Fruit fly (Drosophila melanogaster) whole organism, embryonic: Measurements from ENCODE around the gene t-Grip84.

Experiments
- Atf3 ChIP-seq: fragments of 200-800 bp; sonication (Bioruptor generic); optimal IDR thresholded peaks from 3 replicates; lab custom pipeline; 2016; ENCODE audit warnings: missing biosample characterization, missing genetic modification characterization
- Blimp-1 ChIP-seq: fragments of 200-800 bp; sonication (Bioruptor generic); optimal IDR thresholded peaks from 3 replicates; lab custom pipeline; 2018; ENCODE audit warnings: missing biosample characterization, missing genetic modification characterization, mild to moderate bottlenecking, moderate library complexity, missing genetic modification reagents
- CG1024 ChIP-seq: fragments of 200-800 bp; sonication (Bioruptor generic); IDR thresholded peaks from 2 replicates; pipeline ENCODE4 v1.3.6; 2022; ENCODE audit warnings: missing biosample characterization, missing genetic modification characterization
- CG11247 ChIP-seq: fragments of 200-800 bp; sonication (Bioruptor generic); IDR thresholded peaks from 2 replicates; pipeline ENCODE4 v1.3.6; 2022; ENCODE audit warnings: missing biosample characterization, missing genetic modification characterization
- CG11456 ChIP-seq: fragments of 200-800 bp; sonication (Bioruptor generic); IDR thresholded peaks from 3 replicates; pipeline ENCODE4 v1.3.6; 2022; ENCODE audit warnings: missing biosample characterization, missing genetic modification characterization
- CG12236 ChIP-seq: fragments of 200-800 bp; sonication (Bioruptor generic); optimal IDR thresholded peaks from 2 replicates; lab custom pipeline; 2016; ENCODE audit warnings: missing biosample characterization, missing genetic modification characterization
- CG12299 ChIP-seq: fragments of 200-800 bp; sonication (Bioruptor generic); optimal IDR thresholded peaks from 2 replicates; lab custom pipeline; 2018; ENCODE audit warnings: missing biosample characterization, mild to moderate bottlenecking, missing genetic modification characterization
- CG12659 ChIP-seq: fragments of 200-800 bp; sonication (Bioruptor generic); optimal IDR thresholded peaks from 3 replicates; lab custom pipeline; 2017; ENCODE audit warnings: mild to moderate bottlenecking, missing biosample characterization, missing genetic modification reagents, missing genetic modification characterization
- CG13296 ChIP-seq: fragments of 200-800 bp; sonication (Bioruptor generic); optimal IDR thresholded peaks from 3 replicates; lab custom pipeline; 2018; ENCODE audit warnings: missing biosample characterization, mild to moderate bottlenecking, missing genetic modification characterization
- CG13894 ChIP-seq: fragments of 200-800 bp; sonication (Bioruptor generic); optimal IDR thresholded peaks from 3 replicates; lab custom pipeline; 2018; ENCODE audit warnings: missing biosample characterization, mild to moderate bottlenecking, missing genetic modification characterization, moderate library complexity
- CG14441 ChIP-seq: fragments of 200-800 bp; sonication (Bioruptor generic); IDR thresholded peaks from 2 replicates; pipeline ENCODE4 v1.3.6; 2022; ENCODE audit warnings: missing biosample characterization, missing genetic modification characterization
- CG15011 ChIP-seq: fragments of 200-800 bp; sonication (Bioruptor generic); optimal IDR thresholded peaks from 3 replicates; lab custom pipeline; 2018; ENCODE audit warnings: missing biosample characterization, mild to moderate bottlenecking, missing genetic modification characterization
- CG16863 ChIP-seq: fragments of 200-800 bp; sonication (Bioruptor generic); optimal IDR thresholded peaks from 3 replicates; lab custom pipeline; 2016; ENCODE audit warnings: missing biosample characterization, missing genetic modification characterization
- CG18619 ChIP-seq: fragments of 200-800 bp; sonication (Bioruptor generic); optimal IDR thresholded peaks from 3 replicates; lab custom pipeline; 2017; ENCODE audit warnings: missing biosample characterization, mild to moderate bottlenecking, missing genetic modification characterization
- CG2712 ChIP-seq: fragments of 200-800 bp; optimal IDR thresholded peaks from 3 replicates; lab custom pipeline; 2019; ENCODE audit warnings: missing biosample characterization, mild to moderate bottlenecking, missing genetic modification characterization, moderate library complexity
- CG3163 ChIP-seq: fragments of 200-800 bp; sonication (Bioruptor generic); optimal IDR thresholded peaks from 3 replicates; lab custom pipeline; 2016; ENCODE audit warnings: missing biosample characterization, missing genetic modification characterization
- CG3847 ChIP-seq: fragments of 200-800 bp; sonication (Bioruptor generic); IDR thresholded peaks from 2 replicates; pipeline ENCODE4 v1.3.6; 2022; ENCODE audit warnings: missing biosample characterization, missing genetic modification characterization
- CG4360 ChIP-seq: fragments of 200-800 bp; sonication (Bioruptor generic); IDR thresholded peaks from 2 replicates; pipeline ENCODE4 v1.3.6; 2022; ENCODE audit warnings: missing biosample characterization, missing genetic modification characterization
- CG4730 ChIP-seq: fragments of 200-800 bp; sonication (Bioruptor generic); IDR thresholded peaks from 2 replicates; pipeline ENCODE4 v1.3.6; 2022; ENCODE audit warnings: missing biosample characterization, missing genetic modification characterization
- CG6689 ChIP-seq: fragments of 200-800 bp; sonication (Bioruptor generic); IDR thresholded peaks from 2 replicates; pipeline ENCODE4 v1.3.6; 2022; ENCODE audit warnings: missing biosample characterization, missing genetic modification characterization
- CoRest ChIP-seq: fragments of 200-800 bp; sonication (Bioruptor generic); optimal IDR thresholded peaks from 3 replicates; lab custom pipeline; 2018; ENCODE audit warnings: missing biosample characterization, mild to moderate bottlenecking, missing genetic modification characterization, moderate library complexity
- Dbx ChIP-seq: fragments of 200-800 bp; sonication (Bioruptor generic); IDR thresholded peaks from 3 replicates; pipeline ENCODE4 v1.3.6; 2022; ENCODE audit warnings: missing biosample characterization, missing genetic modification characterization
- Dip2 ChIP-seq: fragments of 200-800 bp; sonication (Bioruptor generic); IDR thresholded peaks from 2 replicates; pipeline ENCODE4 v1.3.6; 2022; ENCODE audit warnings: missing biosample characterization, missing genetic modification characterization
- H2.0 ChIP-seq: fragments of 200-800 bp; sonication (Bioruptor generic); IDR thresholded peaks from 2 replicates; pipeline ENCODE4 v1.3.6; 2022; ENCODE audit warnings: missing biosample characterization, missing genetic modification characterization
- Hey ChIP-seq: fragments of 200-800 bp; sonication (Bioruptor generic); optimal IDR thresholded peaks from 3 replicates; lab custom pipeline; 2018; ENCODE audit warnings: missing biosample characterization, mild to moderate bottlenecking, missing genetic modification characterization
- MBD-R2 ChIP-seq: fragments of 200-800 bp; sonication (Bioruptor generic); IDR thresholded peaks from 2 replicates; pipeline ENCODE4 v1.3.6; 2022; ENCODE audit warnings: missing biosample characterization, missing genetic modification characterization
- Meics ChIP-seq: fragments of 200-800 bp; sonication (Bioruptor generic); optimal IDR thresholded peaks from 2 replicates; lab custom pipeline; 2017; ENCODE audit warnings: missing biosample characterization, mild to moderate bottlenecking, missing genetic modification characterization
- Opbp ChIP-seq: fragments of 200-800 bp; sonication (Bioruptor generic); IDR thresholded peaks from 3 replicates; pipeline ENCODE4 v1.3.6; 2022; ENCODE audit warnings: missing biosample characterization, missing genetic modification characterization; ENCODE audit not compliant: partially characterized antibody
- Sox102F ChIP-seq: fragments of 200-800 bp; sonication (Bioruptor generic); optimal IDR thresholded peaks from 2 replicates; lab custom pipeline; 2018; ENCODE audit warnings: missing biosample characterization, mild to moderate bottlenecking, missing genetic modification characterization, moderate library complexity
- ab ChIP-seq: fragments of 200-800 bp; sonication (Bioruptor generic); optimal IDR thresholded peaks from 2 replicates; lab custom pipeline; 2016; ENCODE audit warnings: missing biosample characterization, missing genetic modification characterization
- al ChIP-seq: fragments of 200-800 bp; sonication (Bioruptor generic); IDR thresholded peaks from 2 replicates; pipeline ENCODE4 v1.3.6; 2022; ENCODE audit warnings: missing biosample characterization, missing genetic modification characterization
- amos ChIP-seq: fragments of 200-800 bp; sonication (Bioruptor generic); IDR thresholded peaks from 2 replicates; pipeline ENCODE4 v1.3.6; 2022; ENCODE audit warnings: missing biosample characterization, missing genetic modification characterization; ENCODE audit not compliant: partially characterized antibody
- aop ChIP-seq: fragments of 200-800 bp; sonication (Bioruptor generic); IDR thresholded peaks from 2 replicates; pipeline ENCODE4 v1.3.6; 2022; ENCODE audit warnings: missing biosample characterization, missing genetic modification characterization
- ato ChIP-seq: fragments of 200-800 bp; sonication (Bioruptor generic); IDR thresholded peaks from 2 replicates; pipeline ENCODE4 v1.3.6; 2022; ENCODE audit warnings: missing biosample characterization, missing genetic modification characterization; ENCODE audit not compliant: partially characterized antibody
- disco-r ChIP-seq: fragments of 200-800 bp; sonication (Bioruptor generic); optimal IDR thresholded peaks from 2 replicates; lab custom pipeline; 2016; ENCODE audit warnings: missing biosample characterization, missing genetic modification characterization
- fd3F ChIP-seq: fragments of 200-800 bp; sonication (Bioruptor generic); optimal IDR thresholded peaks from 2 replicates; lab custom pipeline; 2018; ENCODE audit warnings: missing biosample characterization, mild to moderate bottlenecking, missing genetic modification characterization, moderate library complexity
- hkb ChIP-seq, 2 experiments: fragments of 200-800 bp in 1 of 2; fragments of >200 bp in 1 of 2; sonication (Bioruptor generic) in 1 of 2; IDR thresholded peaks in 1 of 2; optimal IDR thresholded peaks in 1 of 2; 2 replicates each; pipeline versions ENCODE4 v1.3.6 to Lab custom; 2017 to 2022; ENCODE audit warnings: missing biosample characterization in 1 of 2, missing genetic modification characterization in 1 of 2
- nom ChIP-seq: fragments of 200-800 bp; sonication (Bioruptor generic); optimal IDR thresholded peaks from 2 replicates; lab custom pipeline; 2017; ENCODE audit warnings: missing biosample characterization, missing genetic modification characterization, mild to moderate bottlenecking, moderate library complexity, missing genetic modification reagents
- pb ChIP-seq: fragments of 200-800 bp; sonication (Bioruptor generic); optimal IDR thresholded peaks from 3 replicates; lab custom pipeline; 2016; ENCODE audit warnings: missing biosample characterization, missing genetic modification characterization
- row ChIP-seq: fragments of 200-800 bp; sonication (Bioruptor generic); IDR thresholded peaks from 3 replicates; pipeline ENCODE4 v1.3.6; 2022; ENCODE audit warnings: missing biosample characterization, missing genetic modification characterization
- scrt ChIP-seq: fragments of 200-800 bp; sonication (Bioruptor generic); optimal IDR thresholded peaks from 2 replicates; lab custom pipeline; 2018; ENCODE audit warnings: missing biosample characterization, mild to moderate bottlenecking, missing genetic modification characterization, moderate library complexity
- sens ChIP-seq: fragments of 200-800 bp; sonication (Bioruptor generic); peaks from one replicate; lab custom pipeline; 2016; ENCODE audit warnings: missing biosample characterization, missing genetic modification characterization
- slp2 ChIP-seq: fragments of 200-800 bp; sonication (Bioruptor generic); optimal IDR thresholded peaks from 2 replicates; lab custom pipeline; 2016; ENCODE audit warnings: missing biosample characterization, missing genetic modification characterization
- stwl ChIP-seq: fragments of 200-800 bp; sonication (Bioruptor generic); optimal IDR thresholded peaks from 3 replicates; lab custom pipeline; 2018; ENCODE audit warnings: missing biosample characterization, mild to moderate bottlenecking, missing genetic modification characterization, moderate library complexity
- unc-4 ChIP-seq: fragments of 200-800 bp; sonication (Bioruptor generic); IDR thresholded peaks from 2 replicates; pipeline ENCODE4 v1.3.6; 2022; ENCODE audit warnings: missing biosample characterization, missing genetic modification characterization; ENCODE audit not compliant: partially characterized antibody
- usp ChIP-seq: fragments of >200 bp; optimal IDR thresholded peaks from 2 replicates; lab custom pipeline; 2017; ENCODE audit warnings: missing biosample characterization, missing genetic modification characterization
- vnd ChIP-seq: fragments of 200-800 bp; sonication (Bioruptor generic); IDR thresholded peaks from 3 replicates; pipeline ENCODE4 v1.3.6; 2022; ENCODE audit warnings: missing biosample characterization, missing genetic modification characterization; ENCODE audit not compliant: partially characterized antibody
- vvl ChIP-seq: fragments of 200-800 bp; sonication (Bioruptor generic); IDR thresholded peaks from 2 replicates; pipeline ENCODE4 v1.3.6; 2022; ENCODE audit warnings: missing biosample characterization, missing genetic modification characterization
- zen2 ChIP-seq: fragments of 200-800 bp; sonication (Bioruptor generic); IDR thresholded peaks from 3 replicates; pipeline ENCODE4 v1.3.6; 2022; ENCODE audit warnings: missing biosample characterization, missing genetic modification characterization; ENCODE audit not compliant: partially characterized antibody
- zfh1 ChIP-seq: fragments of 200-800 bp; sonication (Bioruptor generic); IDR thresholded peaks from 3 replicates; pipeline ENCODE4 v1.3.6; 2022; ENCODE audit warnings: missing biosample characterization, missing genetic modification characterization

Gene t-Grip84

DNA sequence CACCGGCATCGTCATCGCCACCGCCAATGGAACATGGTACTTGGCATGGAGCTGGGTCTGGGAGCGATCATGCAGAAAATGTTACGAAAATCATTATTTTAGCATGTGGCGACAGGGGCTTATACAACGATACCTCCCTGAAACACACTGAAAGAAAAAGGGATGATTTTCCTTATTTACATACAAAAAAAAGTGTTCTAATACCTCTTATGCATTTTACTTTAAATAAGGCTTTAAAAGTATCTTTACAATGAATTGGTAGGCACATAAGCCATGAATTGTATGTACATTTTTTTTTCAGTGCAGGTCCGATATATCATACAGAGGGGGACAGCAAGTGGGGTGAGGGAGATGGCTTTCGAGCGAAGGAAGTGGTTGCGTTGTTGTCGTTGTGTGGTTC lies 23.4 kb upstream of the t-Grip84 start (continued):
- TF ChIP-seq zfh1 (GFP tag; lab: Robert Waterston, UW) (peak; percentile 57; the same call in 1 of the 3 replicates), CG18619 (GFP tag; lab: Kevin White, UChicago) (no peak), sens (GFP tag; lab: Kevin White, UChicago) (peak; percentile 88), H2.0 (GFP tag; lab: Robert Waterston, UW) (peak; percentile 54; the same call in 1 of the 2 replicates), CG6689 (peak; percentile 57; the same call in 1 of the 2 replicates), Opbp (GFP tag; lab: Robert Waterston, UW) (no peak), CG16863 (GFP tag; lab: Kevin White, UChicago) (no peak), CG11456 (GFP tag; lab: Robert Waterston, UW) (no peak), CG2712 (peak; percentile 67), pb (GFP tag; lab: Kevin White, UChicago) (no peak), Hey (tag; lab: Kevin White, UChicago) (no peak), CG3847 (GFP tag; lab: Robert Waterston, UW) (peak; percentile 33; the same call in 1 of the 2 replicates), scrt (GFP tag; lab: Kevin White, UChicago) (no peak), vnd (no peak), disco-r (no peak), Dip2 (GFP tag; lab: Robert Waterston, UW) (no peak), Dbx (GFP tag; lab: Robert Waterston, UW) (0 out of 3 replicates have a peak, but pooled peaks have one; percentile 25), ato (GFP tag; lab: Robert Waterston, UW) (no peak), CG3163 (no peak), amos (GFP tag; lab: Robert Waterston, UW) (no peak), aop (GFP tag; lab: Robert Waterston, UW) (no peak), CG13894 (tag; lab: Kevin White, UChicago) (no peak), zen2 (GFP tag; lab: Robert Waterston, UW) (no peak), CG12659 (GFP tag; lab: Kevin White, UChicago) (peak; percentile 3), row (peak; percentile 57; the same call in 2 of the 3 replicates), stwl (tag; lab: Kevin White, UChicago) (no peak), CG12236 (GFP tag; lab: Kevin White, UChicago) (no peak), Atf3 (GFP tag; lab: Kevin White, UChicago) (no peak), CG11247 (GFP tag; lab: Robert Waterston, UW) (no peak), ab (GFP tag; lab: Kevin White, UChicago) (no peak), Sox102F (GFP tag; lab: Kevin White, UChicago) (peak; percentile 69), al (0 out of 2 replicates have a peak, but pooled peaks have one; percentile 19), CG13296 (GFP tag; lab: Kevin White, UChicago) (no peak), CG12299 (tag; lab: Kevin White, UChicago) (no peak), unc-4 (GFP tag; lab: Robert Waterston, UW) (no peak), vvl (0 out of 2 replicates have a peak, but pooled peaks have one; percentile 37), CG4360 (no peak), slp2 (GFP tag; lab: Kevin White, UChicago) (no peak), fd3F (peak; percentile 15), nom (peak; percentile 2), hkb (optimal IDR thresholded peaks at IDR 0.05; lab: Kevin White, UChicago) (no peak), hkb (GFP tag; IDR thresholded peaks at IDR 0.05; lab: Robert Waterston, UW) (0 out of 2 replicates have a peak, but pooled peaks have one; percentile 24), CG1024 (GFP tag; lab: Robert Waterston, UW) (no peak), usp (GFP tag; lab: Kevin White, UChicago) (no peak), Blimp-1 (GFP tag; lab: Kevin White, UChicago) (peak; percentile 58), CG14441 (GFP tag; lab: Robert Waterston, UW) (peak; percentile 43; the same call in 1 of the 2 replicates), MBD-R2 (GFP tag; lab: Robert Waterston, UW) (no peak), Meics (GFP tag; lab: Kevin White, UChicago) (peak; percentile 16), CG4730 (GFP tag; lab: Robert Waterston, UW) (no peak), CG15011 (no peak), CoRest (tag; lab: Kevin White, UChicago) (peak; percentile 50)
